Fruit fly (Drosophila melanogaster): ENCODE measurements around the gene Kul.

Kul gene

dm6 chr3R:29699220-29699619 is 26.4 kb upstream of the Kul start (continued):
- no peak for TF ChIP-seq hkb (optimal IDR thresholded peaks at IDR 0.05)
- peak; percentile 49 for TF ChIP-seq hkb (GFP tag; IDR thresholded peaks at IDR 0.05)
- TF ChIP-seq ewg (GFP tag; optimal IDR thresholded peaks at IDR 0.05): no peak
- no peak for TF ChIP-seq Opbp (GFP tag; IDR thresholded peaks at IDR 0.05; ENCODE audit: partially characterized antibody)
- TF ChIP-seq vvl (GFP tag; IDR thresholded peaks at IDR 0.05): peak; percentile 86
- no peak for TF ChIP-seq CG3995 (GFP tag; optimal IDR thresholded peaks at IDR 0.05)
- no peak for TF ChIP-seq kah (GFP tag; optimal IDR thresholded peaks at IDR 0.05)
- no peak for TF ChIP-seq CG32767 (GFP tag; IDR thresholded peaks at IDR 0.05)
- peak in 1 of 2 experiments; percentile 41 for TF ChIP-seq Hr78 (GFP tag; optimal IDR thresholded peaks at IDR 0.05)
- TF ChIP-seq Bteb2 (GFP tag; optimal IDR thresholded peaks at IDR 0.05): no peak
- TF ChIP-seq HmgD (GFP tag; optimal IDR thresholded peaks at IDR 0.05): no peak
- no peak for TF ChIP-seq CG9876 (GFP tag; optimal IDR thresholded peaks at IDR 0.05)
- peak; percentile 27; the same call in 1 of the 2 replicates for TF ChIP-seq Gsc (GFP tag; IDR thresholded peaks at IDR 0.05)
- no peak for TF ChIP-seq Max (GFP tag; optimal IDR thresholded peaks at IDR 0.05)
- no peak for TF ChIP-seq crp (GFP tag; optimal IDR thresholded peaks at IDR 0.05)
- TF ChIP-seq Dll (GFP tag; IDR thresholded peaks at IDR 0.05; ENCODE audit: partially characterized antibody): no peak
- no peak for TF ChIP-seq lola (GFP tag; optimal IDR thresholded peaks at IDR 0.05)
- peak; percentile 15; the same call in 1 of the 2 replicates for TF ChIP-seq slbo (GFP tag; IDR thresholded peaks at IDR 0.05)
- TF ChIP-seq sens (GFP tag): peak; percentile 83
- no peak for TF ChIP-seq h (optimal IDR thresholded peaks at IDR 0.05)
- peak; percentile 0 for TF ChIP-seq Xbp1 (GFP tag; optimal IDR thresholded peaks at IDR 0.05)
- peak; percentile 66 for TF ChIP-seq CG31441 (GFP tag; IDR thresholded peaks at IDR 0.05)
- TF ChIP-seq Adf1 (GFP tag; IDR thresholded peaks at IDR 0.05): no peak
- TF ChIP-seq wor (GFP tag; IDR thresholded peaks at IDR 0.05): 0 out of 2 replicates have a peak, but pooled peaks have one; percentile 20
- no peak for TF ChIP-seq ab (GFP tag; optimal IDR thresholded peaks at IDR 0.05)
- peak; percentile 27; the same call in 1 of the 3 replicates for TF ChIP-seq Optix (GFP tag; IDR thresholded peaks at IDR 0.05)
- peak; percentile 39; the same call in 1 of the 2 replicates for TF ChIP-seq CG6272 (GFP tag; IDR thresholded peaks at IDR 0.05)
- no peak; the same call in 1 of the 2 replicates for TF ChIP-seq Rx (GFP tag; IDR thresholded peaks at IDR 0.05)
- TF ChIP-seq sim (GFP tag; IDR thresholded peaks at IDR 0.05): peak; percentile 58; the same call in 1 of the 2 replicates
- no peak for TF ChIP-seq grau (tag; optimal IDR thresholded peaks at IDR 0.05)
- no peak for TF ChIP-seq insv (GFP tag; optimal IDR thresholded peaks at IDR 0.05)
- TF ChIP-seq fd3F (GFP tag; optimal IDR thresholded peaks at IDR 0.05): no peak
- TF ChIP-seq ci (GFP tag; IDR thresholded peaks at IDR 0.05): peak; percentile 48; the same call in 1 of the 3 replicates
- no peak for TF ChIP-seq Oaz (GFP tag; IDR thresholded peaks at IDR 0.05)
- no peak for TF ChIP-seq CG4854 (GFP tag; optimal IDR thresholded peaks at IDR 0.05)
- no peak for TF ChIP-seq sc (optimal IDR thresholded peaks at IDR 0.05)
- TF ChIP-seq sc (GFP tag; optimal IDR thresholded peaks at IDR 0.05): no peak
- TF ChIP-seq nerfin-2 (GFP tag; IDR thresholded peaks at IDR 0.05; ENCODE audit: partially characterized antibody): no peak
- no peak for TF ChIP-seq bcd (GFP tag; optimal IDR thresholded peaks at IDR 0.05)
- no peak for TF ChIP-seq pan (optimal IDR thresholded peaks at IDR 0.05)
- TF ChIP-seq pan (GFP tag; optimal IDR thresholded peaks at IDR 0.05 in 1 of 2, IDR thresholded peaks at IDR 0.05 in 1 of 2): peak in 1 of 2 experiments; percentile 73
- TF ChIP-seq Elba2 (GFP tag; optimal IDR thresholded peaks at IDR 0.05): no peak
- TF ChIP-seq tgo (GFP tag; IDR thresholded peaks at IDR 0.05): peak; percentile 51; the same call in 2 of the 3 replicates
- TF ChIP-seq CG16813 (GFP tag; IDR thresholded peaks at IDR 0.05; ENCODE audit: partially characterized antibody): no peak
- TF ChIP-seq Spps (tag; optimal IDR thresholded peaks at IDR 0.05): no peak
- TF ChIP-seq aop (GFP tag; IDR thresholded peaks at IDR 0.05): 0 out of 2 replicates have a peak, but pooled peaks have one; percentile 11
- no peak for TF ChIP-seq pfk (GFP tag; optimal IDR thresholded peaks at IDR 0.05)
- TF ChIP-seq Atf6 (GFP tag; IDR thresholded peaks at IDR 0.05): no peak
- TF ChIP-seq trem (tag; optimal IDR thresholded peaks at IDR 0.05): no peak
- TF ChIP-seq gce (GFP tag; IDR thresholded peaks at IDR 0.05): no peak
- TF ChIP-seq Hmx (GFP tag; optimal IDR thresholded peaks at IDR 0.05): no peak
- TF ChIP-seq CHES-1-like (GFP tag; optimal IDR thresholded peaks at IDR 0.05): no peak

Data from whole organism, embryonic.